Fruit fly (Drosophila melanogaster) whole organism, wandering third instar larva: Measurements from ENCODE around the gene MCTS1.
A peak's percentile ranks its signal among the peaks of the same experiment; 100 is the strongest.

ENCODE experiments used
- Abd-B ChIP-seq: fragments of >200 bp; optimal IDR thresholded peaks from 2 replicates; lab custom pipeline; 2017; ENCODE audit warnings: missing biosample characterization, missing genetic modification characterization
- CG32264 ChIP-seq: fragments of 200-800 bp; sonication (Bioruptor generic); optimal IDR thresholded peaks from 2 replicates; lab custom pipeline; 2016; ENCODE audit warnings: missing biosample characterization, missing genetic modification characterization
- CG9705 ChIP-seq: fragments of 200-800 bp; sonication (Bioruptor generic); optimal IDR thresholded peaks from 2 replicates; lab custom pipeline; 2018; ENCODE audit warnings: missing biosample characterization, mild to moderate bottlenecking, missing genetic modification characterization
- CrebA ChIP-seq: fragments of 200-800 bp; sonication (Bioruptor generic); optimal IDR thresholded peaks from 2 replicates; lab custom pipeline; 2016; ENCODE audit warnings: missing biosample characterization, mild to moderate bottlenecking, missing genetic modification characterization, borderline replicate concordance
- Dfd ChIP-seq: fragments of >200 bp; optimal IDR thresholded peaks from 2 replicates; lab custom pipeline; 2017; ENCODE audit warnings: missing biosample characterization, missing genetic modification characterization
- Dif ChIP-seq: fragments of 200-275, 200-300 bp; sonication (Bioruptor generic); optimal IDR thresholded peaks from 2 replicates; lab custom pipeline; 2018; ENCODE audit warnings: missing biosample characterization, missing genetic modification characterization; ENCODE audit not compliant: partially characterized antibody
- GATAd ChIP-seq: sonication (Bioruptor generic); optimal IDR thresholded peaks from 2 replicates; lab custom pipeline; 2016; ENCODE audit warnings: missing biosample characterization, missing genetic modification characterization
- HLH106 ChIP-seq: fragments of 200-800 bp; optimal IDR thresholded peaks from 3 replicates; lab custom pipeline; 2019; ENCODE audit warnings: missing biosample characterization, mild to moderate bottlenecking, missing genetic modification characterization, moderate library complexity
- Hnf4 ChIP-seq: fragments of 200-800 bp; sonication (Bioruptor generic); optimal IDR thresholded peaks from 2 replicates; lab custom pipeline; 2016; ENCODE audit warnings: missing biosample characterization, mild to moderate bottlenecking, missing genetic modification characterization
- Hr78 ChIP-seq: fragments of >200 bp; optimal IDR thresholded peaks from 2 replicates; lab custom pipeline; 2017; ENCODE audit warnings: missing biosample characterization, missing genetic modification characterization
- Hr83 ChIP-seq: fragments of 200-300 bp; sonication (Bioruptor generic); optimal IDR thresholded peaks from 2 replicates; lab custom pipeline; 2016; ENCODE audit warnings: missing biosample characterization, mild to moderate bottlenecking, missing genetic modification characterization, moderate library complexity; ENCODE audit not compliant: poor library complexity, severe bottlenecking
- Jra ChIP-seq: sonication (Bioruptor generic); optimal IDR thresholded peaks from 2 replicates; lab custom pipeline; 2016; ENCODE audit warnings: missing biosample characterization, missing genetic modification characterization
- Myc ChIP-seq: fragments of >200 bp; optimal IDR thresholded peaks from 2 replicates; lab custom pipeline; 2017
- N ChIP-seq: fragments of >200 bp; optimal IDR thresholded peaks from 2 replicates; lab custom pipeline; 2018; ENCODE audit warnings: missing biosample characterization, missing external identifiers, missing genetic modification characterization
- OdsH ChIP-seq: fragments of 200-800 bp; sonication (Bioruptor generic); optimal IDR thresholded peaks from 2 replicates; lab custom pipeline; 2016; ENCODE audit warnings: missing biosample characterization, mild to moderate bottlenecking, missing genetic modification characterization
- Rel ChIP-seq, 2 experiments: fragments of 200-800 bp; sonication (Bioruptor generic) in 1 of 2; optimal IDR thresholded peaks; 2 replicates in 1 of 2; 3 replicates in 1 of 2; lab custom pipeline; 2016 to 2019; ENCODE audit warnings: mild to moderate bottlenecking in 2 of 2, missing biosample characterization in 2 of 2, missing genetic modification characterization in 2 of 2, moderate library complexity in 1 of 2
- Sp1 ChIP-seq: fragments of 200-800 bp; sonication (Bioruptor generic); optimal IDR thresholded peaks from 3 replicates; lab custom pipeline; 2019; ENCODE audit warnings: missing biosample characterization, mild to moderate bottlenecking, missing genetic modification characterization, moderate library complexity
- Vsx2 ChIP-seq: fragments of 200-300, 225-300 bp; sonication (Bioruptor generic); optimal IDR thresholded peaks from 2 replicates; lab custom pipeline; 2018; ENCODE audit warnings: missing biosample characterization, missing genetic modification characterization; ENCODE audit not compliant: partially characterized antibody
- br ChIP-seq: fragments of 200-800 bp; sonication (Bioruptor generic); optimal IDR thresholded peaks from 2 replicates; lab custom pipeline; 2016; ENCODE audit warnings: missing biosample characterization, missing genetic modification characterization
- brk ChIP-seq: fragments of 200-800 bp; sonication (Bioruptor generic); optimal IDR thresholded peaks from 2 replicates; lab custom pipeline; 2016; ENCODE audit warnings: missing biosample characterization, mild to moderate bottlenecking, missing genetic modification characterization
- dmrt93B ChIP-seq: fragments of 200-800 bp; sonication (Bioruptor generic); optimal IDR thresholded peaks from 2 replicates; lab custom pipeline; 2018; ENCODE audit warnings: missing biosample characterization, mild to moderate bottlenecking, missing genetic modification characterization
- ey ChIP-seq: fragments of 200-800 bp; sonication (Bioruptor generic); optimal IDR thresholded peaks from 2 replicates; lab custom pipeline; 2016; ENCODE audit warnings: missing biosample characterization, missing genetic modification characterization
- foxo ChIP-seq, 2 experiments: fragments of 200-800 bp; sonication (Bioruptor generic); optimal IDR thresholded peaks; 2 replicates in 1 of 2; 3 replicates in 1 of 2; lab custom pipeline; 2016 to 2017; ENCODE audit warnings: missing biosample characterization in 2 of 2, missing genetic modification characterization in 2 of 2
- fru ChIP-seq: fragments of 200-800 bp; sonication (Bioruptor generic); optimal IDR thresholded peaks from 3 replicates; lab custom pipeline; 2016; ENCODE audit warnings: missing biosample characterization, mild to moderate bottlenecking, missing genetic modification characterization
- h ChIP-seq: fragments of 200-800 bp; sonication (Bioruptor generic); optimal IDR thresholded peaks from 3 replicates; lab custom pipeline; 2016; ENCODE audit warnings: missing biosample characterization, mild to moderate bottlenecking, missing genetic modification characterization
- pan ChIP-seq: fragments of >200 bp; optimal IDR thresholded peaks from 2 replicates; lab custom pipeline; 2017
- psq ChIP-seq: fragments of 200-800 bp; sonication (Bioruptor generic); optimal IDR thresholded peaks from 3 replicates; lab custom pipeline; 2017; ENCODE audit warnings: missing biosample characterization, mild to moderate bottlenecking, missing genetic modification characterization, moderate library complexity
- rgr ChIP-seq: fragments of 200-800 bp; sonication (Bioruptor generic); optimal IDR thresholded peaks from 3 replicates; lab custom pipeline; 2016; ENCODE audit warnings: missing biosample characterization, mild to moderate bottlenecking, missing genetic modification characterization
- sage ChIP-seq: fragments of 200-800 bp; sonication (Bioruptor generic); optimal IDR thresholded peaks from 2 replicates; lab custom pipeline; 2016; ENCODE audit warnings: missing biosample characterization, mild to moderate bottlenecking, missing genetic modification characterization
- sv ChIP-seq: fragments of 200-800 bp; sonication (Bioruptor generic); optimal IDR thresholded peaks from 3 replicates; lab custom pipeline; 2016; ENCODE audit warnings: missing biosample characterization, missing genetic modification characterization
- tai ChIP-seq: sonication (Bioruptor generic); optimal IDR thresholded peaks from 2 replicates; lab custom pipeline; 2016; ENCODE audit warnings: missing biosample characterization, missing genetic modification characterization
- usp ChIP-seq: fragments of >200 bp; optimal IDR thresholded peaks from 2 replicates; lab custom pipeline; 2017; ENCODE audit warnings: missing biosample characterization, missing genetic modification characterization
- woc ChIP-seq: sonication (Bioruptor generic); optimal IDR thresholded peaks from 2 replicates; lab custom pipeline; 2016; ENCODE audit warnings: missing biosample characterization, mild to moderate bottlenecking, missing genetic modification characterization

Gene MCTS1

dm6 chrX:6007502-6007901 is 30.2 kb upstream of the MCTS1 start:
- TF ChIP-seq woc (no peak), psq (GFP tag; lab: Kevin White, UChicago) (no peak), Hr78 (GFP tag; lab: Kevin White, UChicago) (no peak), Rel (GFP tag; optimal IDR thresholded peaks at IDR 0.05; lab: Kevin White, UChicago) (no peak), Rel (tag; optimal IDR thresholded peaks at IDR 0.05; lab: Kevin White, UChicago) (peak; percentile 62), fru (GFP tag; lab: Kevin White, UChicago) (no peak), h (no peak)

- no peak for TF ChIP-seq OdsH (GFP tag; lab: Kevin White, UChicago)
- TF ChIP-seq Rel (GFP tag; optimal IDR thresholded peaks at IDR 0.05; lab: Kevin White, UChicago): no peak
- no peak for TF ChIP-seq Rel (tag; optimal IDR thresholded peaks at IDR 0.05; lab: Kevin White, UChicago)
- TF ChIP-seq Vsx2 (GFP tag; lab: Kevin White, UChicago): no peak
- no peak for TF ChIP-seq Hnf4 (GFP tag; lab: Kevin White, UChicago)
- no peak for TF ChIP-seq rgr (GFP tag; lab: Kevin White, UChicago)
- TF ChIP-seq Myc (lab: Kevin White, UChicago): no peak
- no peak for TF ChIP-seq Sp1 (GFP tag; lab: Kevin White, UChicago)
- no peak for TF ChIP-seq Dif
- no peak for TF ChIP-seq sage (GFP tag; lab: Kevin White, UChicago)
- no peak for TF ChIP-seq pan (lab: Kevin White, UChicago)
- TF ChIP-seq br (GFP tag; lab: Kevin White, UChicago): no peak
- TF ChIP-seq Hr83 (GFP tag; lab: Kevin White, UChicago): no peak
Observed at dm6 chrX:6010539-6011268, 27.0 kb upstream of the MCTS1 start.

- TF ChIP-seq sv (GFP tag; lab: Kevin White, UChicago): no peak
- peak; percentile 20 for TF ChIP-seq N
- TF ChIP-seq fru (GFP tag; lab: Kevin White, UChicago): peak; percentile 18
- peak; percentile 4 for TF ChIP-seq h
- peak; percentile 17 for TF ChIP-seq Vsx2 (GFP tag; lab: Kevin White, UChicago)
- no peak for TF ChIP-seq ey
- TF ChIP-seq usp (GFP tag; lab: Kevin White, UChicago): no peak
- TF ChIP-seq Sp1 (GFP tag; lab: Kevin White, UChicago): no peak
- no peak for TF ChIP-seq br (GFP tag; lab: Kevin White, UChicago)
- no peak for TF ChIP-seq HLH106 (tag; lab: Kevin White, UChicago)
- no peak for TF ChIP-seq Dif
Observed at dm6 chrX:6012976-6013684, 24.6 kb upstream of the MCTS1 start, which contains the start of gene mab-21. Gene mab-21 (minus strand): TSS chrX:6013181.

- TF ChIP-seq brk (GFP tag; lab: Kevin White, UChicago) (peak; percentile 74), rgr (GFP tag; lab: Kevin White, UChicago) (peak; percentile 81), woc (peak; percentile 68), foxo (GFP tag; optimal IDR thresholded peaks at IDR 0.05; lab: Kevin White, UChicago) (peak in 1 of 2 experiments; percentile 89), Hr83 (GFP tag; lab: Kevin White, UChicago) (no peak), ey (peak; percentile 86), pan (lab: Kevin White, UChicago) (no peak), Jra (peak; percentile 29), h (peak; percentile 86), tai (GFP tag; lab: Kevin White, UChicago) (peak; percentile 40), Abd-B (GFP tag; lab: Kevin White, UChicago) (no peak), CG9705 (peak; percentile 34), N (no peak), Hnf4 (GFP tag; lab: Kevin White, UChicago) (peak; percentile 80), psq (GFP tag; lab: Kevin White, UChicago) (peak; percentile 66), Rel (GFP tag; optimal IDR thresholded peaks at IDR 0.05; lab: Kevin White, UChicago) (peak; percentile 5), Rel (tag; optimal IDR thresholded peaks at IDR 0.05; lab: Kevin White, UChicago) (peak; percentile 37), OdsH (GFP tag; lab: Kevin White, UChicago) (peak; percentile 78), sage (GFP tag; lab: Kevin White, UChicago) (peak; percentile 44), GATAd (GFP tag; lab: Kevin White, UChicago) (peak; percentile 9), br (GFP tag; lab: Kevin White, UChicago) (peak; percentile 86), CrebA (GFP tag; lab: Kevin White, UChicago) (peak; percentile 64), CG32264 (GFP tag; lab: Kevin White, UChicago) (peak; percentile 62), dmrt93B (GFP tag; lab: Kevin White, UChicago) (peak; percentile 57), Dfd (GFP tag; lab: Kevin White, UChicago) (no peak), HLH106 (tag; lab: Kevin White, UChicago) (peak; percentile 85), Vsx2 (GFP tag; lab: Kevin White, UChicago) (no peak), Sp1 (GFP tag; lab: Kevin White, UChicago) (peak; percentile 82), fru (GFP tag; lab: Kevin White, UChicago) (peak; percentile 89)
Observed at dm6 chrX:6020254-6020653, 17.4 kb upstream of the MCTS1 start.
